Fruit fly (Drosophila melanogaster) whole organism, embryonic: ENCODE measurements around the gene CG17359.

Experiments used
- Awh ChIP-seq: fragments of 200-800 bp; sonication (Bioruptor generic); IDR thresholded peaks from 2 replicates; pipeline ENCODE4, ENCODE4 v1.3.6; 2022; ENCODE audit warnings: missing biosample characterization, missing genetic modification characterization
- B-H2 ChIP-seq: fragments of 200-800 bp; sonication (Bioruptor generic); optimal IDR thresholded peaks from 2 replicates; lab custom pipeline; 2018; ENCODE audit warnings: missing biosample characterization, mild to moderate bottlenecking, missing genetic modification characterization
- CG10366 ChIP-seq: fragments of 200-800 bp; sonication (Bioruptor generic); IDR thresholded peaks from 2 replicates; pipeline ENCODE4 v1.3.6; 2022; ENCODE audit warnings: missing biosample characterization, missing genetic modification characterization
- CG10543 ChIP-seq: fragments of 200-800 bp; sonication (Bioruptor generic); optimal IDR thresholded peaks from 3 replicates; lab custom pipeline; 2017; ENCODE audit warnings: missing biosample characterization, mild to moderate bottlenecking, missing genetic modification characterization, moderate library complexity
- CG11085 ChIP-seq: fragments of 200-800 bp; sonication (Bioruptor generic); IDR thresholded peaks from 2 replicates; pipeline ENCODE4 v1.3.6; 2022; ENCODE audit warnings: missing biosample characterization, missing genetic modification characterization
- CG11723 ChIP-seq: fragments of 200-800 bp; sonication (Bioruptor generic); optimal IDR thresholded peaks from 2 replicates; lab custom pipeline; 2017; ENCODE audit warnings: missing biosample characterization, mild to moderate bottlenecking, missing genetic modification characterization
- CG14441 ChIP-seq: fragments of 200-800 bp; sonication (Bioruptor generic); IDR thresholded peaks from 2 replicates; pipeline ENCODE4 v1.3.6; 2022; ENCODE audit warnings: missing biosample characterization, missing genetic modification characterization
- CG15514 ChIP-seq: fragments of 200-800 bp; sonication (Bioruptor generic); optimal IDR thresholded peaks from 3 replicates; lab custom pipeline; 2017; ENCODE audit warnings: missing biosample characterization, missing genetic modification characterization, mild to moderate bottlenecking, moderate library complexity, missing genetic modification reagents
- CG17385 ChIP-seq: fragments of 200-800 bp; sonication (Bioruptor generic); optimal IDR thresholded peaks from 3 replicates; lab custom pipeline; 2018; ENCODE audit warnings: missing biosample characterization, mild to moderate bottlenecking, missing genetic modification characterization
- CG2120 ChIP-seq: fragments of 200-800 bp; sonication (Bioruptor generic); optimal IDR thresholded peaks from 3 replicates; lab custom pipeline; 2016; ENCODE audit warnings: missing biosample characterization, missing genetic modification characterization
- CG2199 ChIP-seq: fragments of 200-800 bp; sonication (Bioruptor generic); IDR thresholded peaks from 3 replicates; pipeline ENCODE4 v1.3.6; 2022; ENCODE audit warnings: missing biosample characterization, missing genetic modification characterization
- CG31441 ChIP-seq: fragments of 200-800 bp; sonication (Bioruptor generic); IDR thresholded peaks from 2 replicates; pipeline ENCODE4 v1.3.6; 2022; ENCODE audit warnings: missing biosample characterization, missing genetic modification characterization
- CG32767 ChIP-seq: fragments of 200-800 bp; sonication (Bioruptor generic); IDR thresholded peaks from 2 replicates; pipeline ENCODE4 v1.3.6; 2022; ENCODE audit warnings: missing biosample characterization, missing genetic modification characterization
- CG5953 ChIP-seq: fragments of 200-800 bp; sonication (Bioruptor generic); IDR thresholded peaks from 2 replicates; pipeline ENCODE4 v1.3.6; 2022; ENCODE audit warnings: missing biosample characterization, missing genetic modification characterization
- CG6765 ChIP-seq: fragments of 200-800 bp; sonication (Bioruptor generic); optimal IDR thresholded peaks from 3 replicates; lab custom pipeline; 2017; ENCODE audit warnings: missing biosample characterization, mild to moderate bottlenecking, missing genetic modification characterization
- CG7271 ChIP-seq: fragments of 200-800 bp; sonication (Bioruptor generic); optimal IDR thresholded peaks from 2 replicates; lab custom pipeline; 2018; ENCODE audit warnings: missing biosample characterization, mild to moderate bottlenecking, missing genetic modification characterization, moderate library complexity
- CG7556 ChIP-seq: fragments of 200-800 bp; sonication (Bioruptor generic); optimal IDR thresholded peaks from 2 replicates; lab custom pipeline; 2017; ENCODE audit warnings: missing biosample characterization, mild to moderate bottlenecking, missing genetic modification characterization
- CG7745 ChIP-seq: fragments of 200-800 bp; sonication (Bioruptor generic); optimal IDR thresholded peaks from 2 replicates; lab custom pipeline; 2018; ENCODE audit warnings: missing biosample characterization, mild to moderate bottlenecking, missing genetic modification characterization, moderate library complexity
- CTCF ChIP-seq: fragments of 200-800 bp; sonication (Bioruptor generic); optimal IDR thresholded peaks from 2 replicates; lab custom pipeline; 2017; ENCODE audit warnings: missing biosample characterization, mild to moderate bottlenecking, missing genetic modification characterization, moderate library complexity
- Eip74EF ChIP-seq, 2 experiments: fragments of 200-800 bp in 1 of 2; fragments of >200 bp in 1 of 2; sonication (Bioruptor generic) in 1 of 2; optimal IDR thresholded peaks; 2 replicates each; lab custom pipeline; 2017 to 2019; ENCODE audit warnings: missing biosample characterization in 2 of 2, missing genetic modification characterization in 2 of 2, mild to moderate bottlenecking in 1 of 2, moderate library complexity in 1 of 2
- Ets97D ChIP-seq: fragments of 200-800 bp; sonication (Bioruptor generic); optimal IDR thresholded peaks from 3 replicates; lab custom pipeline; 2016; ENCODE audit warnings: missing biosample characterization, missing genetic modification characterization
- Gsc ChIP-seq: fragments of 200-800 bp; sonication (Bioruptor generic); IDR thresholded peaks from 2 replicates; pipeline ENCODE4 v1.3.6; 2022; ENCODE audit warnings: missing biosample characterization, missing genetic modification characterization
- Oaz ChIP-seq: fragments of 200-800 bp; sonication (Bioruptor generic); IDR thresholded peaks from 2 replicates; pipeline ENCODE4 v1.3.6; 2022; ENCODE audit warnings: missing biosample characterization, missing genetic modification characterization
- Poxn ChIP-seq: fragments of 200-800 bp; sonication (Bioruptor generic); IDR thresholded peaks from 2 replicates; pipeline ENCODE4 v1.3.6; 2022; ENCODE audit warnings: missing biosample characterization, missing genetic modification characterization
- Ptx1 ChIP-seq: fragments of 200-800 bp; sonication (Bioruptor generic); IDR thresholded peaks from 2 replicates; pipeline ENCODE4 v1.3.6; 2022; ENCODE audit warnings: missing biosample characterization, missing genetic modification characterization
- Side ChIP-seq: fragments of 200-800 bp; sonication (Bioruptor generic); optimal IDR thresholded peaks from 2 replicates; lab custom pipeline; 2016; ENCODE audit warnings: missing biosample characterization, missing genetic modification characterization
- Sox100B ChIP-seq: fragments of 200-800 bp; sonication (Bioruptor generic); optimal IDR thresholded peaks from 3 replicates; lab custom pipeline; 2018; ENCODE audit warnings: missing biosample characterization, mild to moderate bottlenecking, missing genetic modification characterization
- Ssrp ChIP-seq: fragments of 200-800 bp; sonication (Bioruptor generic); optimal IDR thresholded peaks from 2 replicates; lab custom pipeline; 2018; ENCODE audit warnings: missing biosample characterization, mild to moderate bottlenecking, missing genetic modification characterization, moderate library complexity
- YL-1 ChIP-seq: fragments of 200-800 bp; sonication (Bioruptor generic); optimal IDR thresholded peaks from 3 replicates; lab custom pipeline; 2017; ENCODE audit warnings: missing biosample characterization, mild to moderate bottlenecking, missing genetic modification characterization
- ac ChIP-seq: fragments of 200-800 bp; sonication (Bioruptor generic); optimal IDR thresholded peaks from 3 replicates; lab custom pipeline; 2017; ENCODE audit warnings: missing biosample characterization, mild to moderate bottlenecking, missing genetic modification characterization
- al ChIP-seq: fragments of 200-800 bp; sonication (Bioruptor generic); IDR thresholded peaks from 2 replicates; pipeline ENCODE4 v1.3.6; 2022; ENCODE audit warnings: missing biosample characterization, missing genetic modification characterization
- dysf ChIP-seq: fragments of 200-800 bp; sonication (Bioruptor generic); IDR thresholded peaks from 3 replicates; pipeline ENCODE4 v1.3.6; 2022; ENCODE audit warnings: missing biosample characterization, missing genetic modification characterization
- eyg ChIP-seq: fragments of 200-800 bp; sonication (Bioruptor generic); optimal IDR thresholded peaks from 3 replicates; lab custom pipeline; 2016; ENCODE audit warnings: missing biosample characterization, missing genetic modification characterization
- grau ChIP-seq: fragments of 200-800 bp; optimal IDR thresholded peaks from 3 replicates; lab custom pipeline; 2019; ENCODE audit warnings: missing biosample characterization, mild to moderate bottlenecking, missing genetic modification characterization, moderate library complexity
- gsb-n ChIP-seq: fragments of 200-800 bp; sonication (Bioruptor generic); optimal IDR thresholded peaks from 3 replicates; lab custom pipeline; 2018; ENCODE audit warnings: missing biosample characterization, mild to moderate bottlenecking, missing genetic modification characterization
- hb ChIP-seq: fragments of 200-800 bp; sonication (Bioruptor generic); IDR thresholded peaks from 3 replicates; pipeline ENCODE4 v1.3.6; 2022; ENCODE audit warnings: missing biosample characterization, missing genetic modification characterization; ENCODE audit not compliant: partially characterized antibody
- her ChIP-seq: fragments of 200-800 bp; sonication (Bioruptor generic); optimal IDR thresholded peaks from 2 replicates; lab custom pipeline; 2016; ENCODE audit warnings: missing biosample characterization, missing genetic modification characterization
- lmd ChIP-seq: fragments of 200-800 bp; sonication (Bioruptor generic); IDR thresholded peaks from 2 replicates; pipeline ENCODE4 v1.3.6; 2022; ENCODE audit warnings: missing biosample characterization, missing genetic modification characterization
- luna ChIP-seq: fragments of 200-800 bp; sonication (Bioruptor generic); optimal IDR thresholded peaks from 2 replicates; lab custom pipeline; 2016; ENCODE audit warnings: missing biosample characterization, missing genetic modification characterization
- org-1 ChIP-seq: fragments of 200-800 bp; sonication (Bioruptor generic); optimal IDR thresholded peaks from 2 replicates; lab custom pipeline; 2017; ENCODE audit warnings: missing biosample characterization, missing genetic modification characterization
- pfk ChIP-seq: fragments of 200-800 bp; sonication (Bioruptor generic); optimal IDR thresholded peaks from 2 replicates; lab custom pipeline; 2018; ENCODE audit warnings: missing biosample characterization, mild to moderate bottlenecking, missing genetic modification characterization, moderate library complexity
- pita ChIP-seq: fragments of 200-800 bp; sonication (Bioruptor generic); optimal IDR thresholded peaks from 2 replicates; lab custom pipeline; 2017; ENCODE audit warnings: missing biosample characterization, mild to moderate bottlenecking, missing genetic modification characterization
- sens ChIP-seq: fragments of 200-800 bp; sonication (Bioruptor generic); peaks from one replicate; lab custom pipeline; 2016; ENCODE audit warnings: missing biosample characterization, missing genetic modification characterization
- sima ChIP-seq: fragments of 200-800 bp; sonication (Bioruptor generic); optimal IDR thresholded peaks from 2 replicates; lab custom pipeline; 2016; ENCODE audit warnings: missing biosample characterization, missing genetic modification characterization
- sqz ChIP-seq: fragments of 200-800 bp; sonication (Bioruptor generic); optimal IDR thresholded peaks from 3 replicates; lab custom pipeline; 2018; ENCODE audit warnings: missing biosample characterization, mild to moderate bottlenecking, missing genetic modification characterization
- tll ChIP-seq, 2 experiments: fragments of 200-800 bp in 1 of 2; fragments of >200 bp in 1 of 2; sonication (Bioruptor generic) in 1 of 2; optimal IDR thresholded peaks; 2 replicates each; lab custom pipeline; 2017 to 2019; ENCODE audit warnings: missing biosample characterization in 2 of 2, missing genetic modification characterization in 2 of 2, mild to moderate bottlenecking in 1 of 2, moderate library complexity in 1 of 2
- toy ChIP-seq: fragments of 200-800 bp; sonication (Bioruptor generic); IDR thresholded peaks from 2 replicates; pipeline ENCODE4 v1.3.6; 2022; ENCODE audit warnings: missing biosample characterization, missing genetic modification characterization
- unc-4 ChIP-seq: fragments of 200-800 bp; sonication (Bioruptor generic); IDR thresholded peaks from 2 replicates; pipeline ENCODE4 v1.3.6; 2022; ENCODE audit warnings: missing biosample characterization, missing genetic modification characterization; ENCODE audit not compliant: partially characterized antibody
- vvl ChIP-seq: fragments of 200-800 bp; sonication (Bioruptor generic); IDR thresholded peaks from 2 replicates; pipeline ENCODE4 v1.3.6; 2022; ENCODE audit warnings: missing biosample characterization, missing genetic modification characterization

The CG17359 gene

DNA sequence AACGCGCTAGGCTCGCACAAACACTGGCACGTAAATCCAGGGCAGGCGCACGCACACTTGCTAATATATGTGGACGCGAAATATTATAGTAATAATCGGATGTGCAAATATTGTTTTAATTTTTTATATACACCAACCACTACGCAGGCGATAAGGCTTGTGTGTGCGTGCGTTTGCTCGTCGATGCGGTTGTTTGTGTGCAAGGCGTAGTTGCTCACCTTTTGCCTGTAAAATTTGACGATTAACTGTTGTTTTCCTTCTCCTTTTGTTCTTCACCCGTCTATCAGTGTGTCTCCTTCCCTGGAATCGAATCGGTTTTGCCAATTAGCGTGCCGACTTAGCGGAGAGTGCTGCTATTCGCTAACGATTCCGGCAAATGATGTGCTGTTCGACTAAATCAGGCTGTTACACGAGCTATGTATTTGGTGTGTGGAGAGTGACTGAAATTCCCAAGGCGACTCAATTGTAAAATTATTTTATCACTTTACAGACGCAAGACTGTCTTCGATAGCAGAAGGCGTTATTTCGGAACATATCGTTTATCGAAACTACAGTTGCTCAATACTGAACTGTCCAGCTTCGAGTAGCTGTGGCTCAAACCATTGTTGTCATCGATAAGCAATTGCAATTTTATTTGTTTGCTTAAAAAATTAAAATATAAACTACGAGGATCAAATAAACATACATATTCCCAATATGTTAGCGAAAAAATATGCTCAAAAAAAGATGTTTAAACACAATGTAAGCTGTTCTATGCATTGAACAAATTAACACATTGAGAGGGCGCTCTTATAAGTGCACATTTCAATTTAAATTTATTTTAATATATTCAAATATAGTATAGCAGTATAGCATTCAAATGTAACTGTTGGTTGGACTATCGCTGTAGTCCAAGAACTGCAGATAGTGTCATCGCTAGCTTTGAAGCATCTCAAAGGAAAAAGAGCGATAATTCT lies 32.4 kb upstream of the CG17359 start, which contains the start of the genes CG6650 and endos (continued):
- no peak for TF ChIP-seq luna (GFP tag; lab: Kevin White, UChicago)
- no peak for TF ChIP-seq eyg (GFP tag; lab: Kevin White, UChicago)
- no peak for TF ChIP-seq Gsc (GFP tag; lab: Robert Waterston, UW)
- no peak for TF ChIP-seq Eip74EF (GFP tag; optimal IDR thresholded peaks at IDR 0.05; lab: Kevin White, UChicago)
- TF ChIP-seq hb = peak; percentile 65
- TF ChIP-seq CG7556 = no peak
- TF ChIP-seq Poxn (GFP tag; lab: Robert Waterston, UW) = no peak
- TF ChIP-seq B-H2 = peak; percentile 69
- peak; percentile 28 for TF ChIP-seq pfk (GFP tag; lab: Kevin White, UChicago)
- TF ChIP-seq Side = no peak
- 0 out of 2 replicates have a peak, but pooled peaks have one; percentile 36 for TF ChIP-seq Ptx1 (GFP tag; lab: Robert Waterston, UW)
- no peak for TF ChIP-seq CG2199 (GFP tag; lab: Robert Waterston, UW)
- TF ChIP-seq CG32767 = no peak
- TF ChIP-seq sens (GFP tag; lab: Kevin White, UChicago) = peak; percentile 75
- TF ChIP-seq al (GFP tag; lab: Robert Waterston, UW) = no peak
- TF ChIP-seq toy (GFP tag; lab: Robert Waterston, UW) = no peak
- TF ChIP-seq tll (GFP tag; optimal IDR thresholded peaks at IDR 0.05; lab: Kevin White, UChicago) = no peak
- TF ChIP-seq CG6765 = no peak
- peak; percentile 84 for TF ChIP-seq CG10543 (GFP tag; lab: Kevin White, UChicago)
- TF ChIP-seq Sox100B (GFP tag; lab: Kevin White, UChicago) = no peak
- peak; percentile 28; the same call in 1 of the 3 replicates for TF ChIP-seq dysf (GFP tag; lab: Robert Waterston, UW)
- no peak for TF ChIP-seq Awh (GFP tag; lab: Robert Waterston, UW)
- peak; percentile 22 for TF ChIP-seq CG2120 (GFP tag; lab: Kevin White, UChicago)
- no peak for TF ChIP-seq Oaz
- TF ChIP-seq pita = peak; percentile 56
- peak; percentile 22 for TF ChIP-seq gsb-n
- no peak for TF ChIP-seq CG7745
- TF ChIP-seq unc-4 (GFP tag; lab: Robert Waterston, UW) = peak; percentile 68
- TF ChIP-seq Ets97D (GFP tag; lab: Kevin White, UChicago) = peak; percentile 37
- TF ChIP-seq CG11085 (GFP tag; lab: Robert Waterston, UW) = no peak
- TF ChIP-seq CTCF = no peak
- peak; percentile 45 for TF ChIP-seq grau (tag; lab: Kevin White, UChicago)
- TF ChIP-seq CG14441 = 0 out of 2 replicates have a peak, but pooled peaks have one; percentile 28
- peak; percentile 55; the same call in 1 of the 2 replicates for TF ChIP-seq CG31441 (GFP tag; lab: Robert Waterston, UW)
- TF ChIP-seq Ssrp (tag; lab: Kevin White, UChicago) = no peak
- peak; percentile 54 for TF ChIP-seq vvl (GFP tag; lab: Robert Waterston, UW)
- peak; percentile 13 for TF ChIP-seq YL-1 (GFP tag; lab: Kevin White, UChicago)
- TF ChIP-seq CG5953 (GFP tag; lab: Robert Waterston, UW) = no peak
- TF ChIP-seq ac (GFP tag; lab: Kevin White, UChicago) = no peak
- no peak for TF ChIP-seq CG7271 (tag; lab: Kevin White, UChicago)
- no peak for TF ChIP-seq sqz (GFP tag; lab: Kevin White, UChicago)
- TF ChIP-seq CG11723 (GFP tag; lab: Kevin White, UChicago) = no peak
- TF ChIP-seq org-1 (GFP tag; lab: Kevin White, UChicago) = no peak
- peak; percentile 47 for TF ChIP-seq CG15514 (GFP tag; lab: Kevin White, UChicago)
- TF ChIP-seq sima (GFP tag; lab: Kevin White, UChicago) = no peak
- peak; percentile 25; the same call in 1 of the 2 replicates for TF ChIP-seq lmd
- peak; percentile 24 for TF ChIP-seq CG17385 (GFP tag; lab: Kevin White, UChicago)
- peak; percentile 39 for TF ChIP-seq her
- TF ChIP-seq CG10366 = no peak; the same call in 1 of the 2 replicates
